Fruit fly (Drosophila melanogaster) whole organism: Measurements from ENCODE around the gene elgi.

Experiments
- CG8478 ChIP-seq: fragments of >200 bp; optimal IDR thresholded peaks from 2 replicates; lab custom pipeline; 2018; ENCODE audit warnings: inconsistent platforms
- EcR ChIP-seq, 2 experiments: fragments of >200 bp; optimal IDR thresholded peaks; 2 replicates each; lab custom pipeline; 2017; ENCODE audit warnings: missing biosample characterization in 2 of 2, missing genetic modification characterization in 2 of 2, missing genetic modification reagents in 2 of 2
- psq ChIP-seq: fragments of >200 bp; optimal IDR thresholded peaks from 2 replicates; lab custom pipeline; 2017
- usp ChIP-seq: fragments of >200 bp; optimal IDR thresholded peaks from 2 replicates; lab custom pipeline; 2017; ENCODE audit warnings: missing biosample characterization, missing genetic modification characterization, mixed read lengths

dm6 chr3L:15982148-15982547 is 25.8 kb downstream of the elgi start:
- TF ChIP-seq usp (GFP tag; lab: Kevin White, UChicago): no peak
- no peak for TF ChIP-seq EcR (GFP tag; optimal IDR thresholded peaks at IDR 0.05; lab: Kevin White, UChicago)
- no peak for TF ChIP-seq psq
- no peak for TF ChIP-seq CG8478 (lab: Kevin White, UChicago)
